Fruit fly (Drosophila melanogaster) whole organism, embryonic: Measurements from ENCODE around the gene CG34163.

Source experiments
- CG10267 ChIP-seq: fragments of 200-800 bp; sonication (Bioruptor generic); optimal IDR thresholded peaks from 2 replicates; lab custom pipeline; 2018; ENCODE audit warnings: missing biosample characterization, mild to moderate bottlenecking, missing genetic modification characterization, moderate library complexity
- CG10543 ChIP-seq: fragments of 200-800 bp; sonication (Bioruptor generic); optimal IDR thresholded peaks from 3 replicates; lab custom pipeline; 2017; ENCODE audit warnings: missing biosample characterization, mild to moderate bottlenecking, missing genetic modification characterization, moderate library complexity
- CG11398 ChIP-seq: fragments of 200-800 bp; sonication (Bioruptor generic); optimal IDR thresholded peaks from 2 replicates; lab custom pipeline; 2016; ENCODE audit warnings: missing biosample characterization, missing genetic modification characterization
- CG11456 ChIP-seq: fragments of 200-800 bp; sonication (Bioruptor generic); IDR thresholded peaks from 3 replicates; pipeline ENCODE4 v1.3.6; 2022; ENCODE audit warnings: missing biosample characterization, missing genetic modification characterization
- CG11723 ChIP-seq: fragments of 200-800 bp; sonication (Bioruptor generic); optimal IDR thresholded peaks from 2 replicates; lab custom pipeline; 2017; ENCODE audit warnings: missing biosample characterization, mild to moderate bottlenecking, missing genetic modification characterization
- CG12071 ChIP-seq: fragments of 200-800 bp; sonication (Bioruptor generic); optimal IDR thresholded peaks from 3 replicates; lab custom pipeline; 2018; ENCODE audit warnings: missing biosample characterization, mild to moderate bottlenecking, missing genetic modification characterization
- CG13296 ChIP-seq: fragments of 200-800 bp; sonication (Bioruptor generic); optimal IDR thresholded peaks from 3 replicates; lab custom pipeline; 2018; ENCODE audit warnings: missing biosample characterization, mild to moderate bottlenecking, missing genetic modification characterization
- CG15011 ChIP-seq: fragments of 200-800 bp; sonication (Bioruptor generic); optimal IDR thresholded peaks from 3 replicates; lab custom pipeline; 2018; ENCODE audit warnings: missing biosample characterization, mild to moderate bottlenecking, missing genetic modification characterization
- CG15514 ChIP-seq: fragments of 200-800 bp; sonication (Bioruptor generic); optimal IDR thresholded peaks from 3 replicates; lab custom pipeline; 2017; ENCODE audit warnings: missing biosample characterization, missing genetic modification characterization, mild to moderate bottlenecking, moderate library complexity, missing genetic modification reagents
- CG18764 ChIP-seq: fragments of 200-800 bp; sonication (Bioruptor generic); optimal IDR thresholded peaks from 3 replicates; lab custom pipeline; 2016; ENCODE audit warnings: missing biosample characterization, missing genetic modification characterization
- CG2129 ChIP-seq: fragments of 200-800 bp; sonication (Bioruptor generic); IDR thresholded peaks from 2 replicates; pipeline ENCODE4 v1.3.6; 2022; ENCODE audit warnings: missing biosample characterization, missing genetic modification characterization; ENCODE audit not compliant: partially characterized antibody
- CG3065 ChIP-seq: fragments of 200-800 bp; sonication (Bioruptor generic); optimal IDR thresholded peaks from 2 replicates; lab custom pipeline; 2016; ENCODE audit warnings: missing biosample characterization, missing genetic modification characterization
- CG31224 ChIP-seq: fragments of 200-800 bp; sonication (Bioruptor generic); IDR thresholded peaks from 2 replicates; pipeline ENCODE4 v1.3.6; 2022; ENCODE audit warnings: missing biosample characterization, missing genetic modification characterization
- CG32767 ChIP-seq: fragments of 200-800 bp; sonication (Bioruptor generic); IDR thresholded peaks from 2 replicates; pipeline ENCODE4 v1.3.6; 2022; ENCODE audit warnings: missing biosample characterization, missing genetic modification characterization
- CG3726 ChIP-seq: fragments of 200-800 bp; sonication (Bioruptor generic); IDR thresholded peaks from 3 replicates; pipeline ENCODE4, ENCODE4 v1.3.6; 2022; ENCODE audit warnings: missing biosample characterization, missing genetic modification characterization
- CG4360 ChIP-seq: fragments of 200-800 bp; sonication (Bioruptor generic); IDR thresholded peaks from 2 replicates; pipeline ENCODE4 v1.3.6; 2022; ENCODE audit warnings: missing biosample characterization, missing genetic modification characterization
- CG4707 ChIP-seq: fragments of 200-800 bp; sonication (Bioruptor generic); optimal IDR thresholded peaks from 2 replicates; lab custom pipeline; 2018; ENCODE audit warnings: missing biosample characterization, mild to moderate bottlenecking, missing genetic modification characterization, moderate library complexity
- CG5180 ChIP-seq: fragments of 200-800 bp; sonication (Bioruptor generic); optimal IDR thresholded peaks from 3 replicates; lab custom pipeline; 2017; ENCODE audit warnings: missing biosample characterization, missing genetic modification characterization, mild to moderate bottlenecking, moderate library complexity, missing genetic modification reagents
- CG8281 ChIP-seq: fragments of 200-800 bp; sonication (Bioruptor generic); optimal IDR thresholded peaks from 2 replicates; lab custom pipeline; 2018; ENCODE audit warnings: missing biosample characterization, mild to moderate bottlenecking, missing genetic modification characterization, moderate library complexity
- CG9727 ChIP-seq: fragments of 200-800 bp; sonication (Bioruptor generic); optimal IDR thresholded peaks from 3 replicates; lab custom pipeline; 2017; ENCODE audit warnings: missing biosample characterization, mild to moderate bottlenecking, missing genetic modification characterization
- Chrac-16 ChIP-seq: fragments of 200-800 bp; sonication (Bioruptor generic); optimal IDR thresholded peaks from 3 replicates; lab custom pipeline; 2016; ENCODE audit warnings: missing biosample characterization, missing genetic modification characterization
- Dad ChIP-seq: fragments of 200-800 bp; sonication (Bioruptor generic); optimal IDR thresholded peaks from 3 replicates; lab custom pipeline; 2016; ENCODE audit warnings: missing biosample characterization, missing genetic modification characterization
- Dbx ChIP-seq: fragments of 200-800 bp; sonication (Bioruptor generic); IDR thresholded peaks from 3 replicates; pipeline ENCODE4 v1.3.6; 2022; ENCODE audit warnings: missing biosample characterization, missing genetic modification characterization
- Dip2 ChIP-seq: fragments of 200-800 bp; sonication (Bioruptor generic); IDR thresholded peaks from 2 replicates; pipeline ENCODE4 v1.3.6; 2022; ENCODE audit warnings: missing biosample characterization, missing genetic modification characterization
- Doc3 ChIP-seq: fragments of 200-800 bp; sonication (Bioruptor generic); IDR thresholded peaks from 3 replicates; pipeline ENCODE4 v1.3.6; 2022; ENCODE audit warnings: missing biosample characterization, missing genetic modification characterization; ENCODE audit not compliant: partially characterized antibody
- Hand ChIP-seq: fragments of 200-800 bp; sonication (Bioruptor generic); optimal IDR thresholded peaks from 2 replicates; lab custom pipeline; 2017; ENCODE audit warnings: mild to moderate bottlenecking, missing biosample characterization, missing genetic modification reagents, missing genetic modification characterization
- Mes4 ChIP-seq: fragments of 200-800 bp; sonication (Bioruptor generic); optimal IDR thresholded peaks from 2 replicates; lab custom pipeline; 2016; ENCODE audit warnings: missing biosample characterization, missing genetic modification characterization
- Side ChIP-seq: fragments of 200-800 bp; sonication (Bioruptor generic); optimal IDR thresholded peaks from 2 replicates; lab custom pipeline; 2016; ENCODE audit warnings: missing biosample characterization, missing genetic modification characterization
- Stat92E ChIP-seq, 3 experiments: fragments of >200 bp in 2 of 3; fragments of 200-800 bp in 1 of 3; sonication (Bioruptor generic) in 1 of 3; optimal IDR thresholded peaks; 2 replicates each; lab custom pipeline; 2017 to 2019; ENCODE audit warnings: missing biosample characterization in 3 of 3, missing genetic modification characterization in 3 of 3, mild to moderate bottlenecking in 1 of 3, moderate library complexity in 1 of 3
- abd-A ChIP-seq: fragments of 200-800 bp; sonication (Bioruptor generic); optimal IDR thresholded peaks from 3 replicates; lab custom pipeline; 2019; ENCODE audit warnings: missing biosample characterization, mild to moderate bottlenecking, missing genetic modification characterization, moderate library complexity
- ara ChIP-seq: fragments of 200-800 bp; sonication (Bioruptor generic); IDR thresholded peaks from 2 replicates; pipeline ENCODE4 v1.3.6; 2022; ENCODE audit warnings: missing biosample characterization, missing genetic modification characterization
- bab2 ChIP-seq: fragments of 200-800 bp; sonication (Bioruptor generic); optimal IDR thresholded peaks from 2 replicates; lab custom pipeline; 2016; ENCODE audit warnings: missing biosample characterization, missing genetic modification characterization
- bcd ChIP-seq: fragments of 200-800 bp; sonication (Bioruptor generic); optimal IDR thresholded peaks from 2 replicates; lab custom pipeline; 2017; ENCODE audit warnings: missing biosample characterization, mild to moderate bottlenecking, missing genetic modification characterization
- chn ChIP-seq: fragments of 200-800 bp; sonication (Bioruptor generic); optimal IDR thresholded peaks from 2 replicates; lab custom pipeline; 2016; ENCODE audit warnings: missing biosample characterization, missing genetic modification characterization
- dm ChIP-seq: fragments of 200-800 bp; sonication (Bioruptor generic); optimal IDR thresholded peaks from 3 replicates; lab custom pipeline; 2016; ENCODE audit warnings: missing biosample characterization, missing genetic modification characterization
- fd102C ChIP-seq: fragments of 200-800 bp; sonication (Bioruptor generic); optimal IDR thresholded peaks from 2 replicates; lab custom pipeline; 2018; ENCODE audit warnings: missing biosample characterization, mild to moderate bottlenecking, missing genetic modification characterization, moderate library complexity
- fd3F ChIP-seq: fragments of 200-800 bp; sonication (Bioruptor generic); optimal IDR thresholded peaks from 2 replicates; lab custom pipeline; 2018; ENCODE audit warnings: missing biosample characterization, mild to moderate bottlenecking, missing genetic modification characterization, moderate library complexity
- hkb ChIP-seq, 2 experiments: fragments of 200-800 bp in 1 of 2; fragments of >200 bp in 1 of 2; sonication (Bioruptor generic) in 1 of 2; IDR thresholded peaks in 1 of 2; optimal IDR thresholded peaks in 1 of 2; 2 replicates each; pipeline versions ENCODE4 v1.3.6 to Lab custom; 2017 to 2022; ENCODE audit warnings: missing biosample characterization in 1 of 2, missing genetic modification characterization in 1 of 2
- maf-S ChIP-seq: fragments of 200-800 bp; sonication (Bioruptor generic); optimal IDR thresholded peaks from 2 replicates; lab custom pipeline; 2016; ENCODE audit warnings: missing biosample characterization, missing genetic modification characterization
- pb ChIP-seq: fragments of 200-800 bp; sonication (Bioruptor generic); optimal IDR thresholded peaks from 3 replicates; lab custom pipeline; 2016; ENCODE audit warnings: missing biosample characterization, missing genetic modification characterization
- pita ChIP-seq: fragments of 200-800 bp; sonication (Bioruptor generic); optimal IDR thresholded peaks from 2 replicates; lab custom pipeline; 2017; ENCODE audit warnings: missing biosample characterization, mild to moderate bottlenecking, missing genetic modification characterization
- pnt ChIP-seq: fragments of 200-800 bp; sonication (Bioruptor generic); optimal IDR thresholded peaks from 3 replicates; lab custom pipeline; 2016; ENCODE audit warnings: missing biosample characterization, missing genetic modification characterization
- run ChIP-seq: fragments of 200-800 bp; sonication (Bioruptor generic); optimal IDR thresholded peaks from 3 replicates; lab custom pipeline; 2018; ENCODE audit warnings: missing biosample characterization, mild to moderate bottlenecking, missing genetic modification characterization
- scrt ChIP-seq: fragments of 200-800 bp; sonication (Bioruptor generic); optimal IDR thresholded peaks from 2 replicates; lab custom pipeline; 2018; ENCODE audit warnings: missing biosample characterization, mild to moderate bottlenecking, missing genetic modification characterization, moderate library complexity
- seq ChIP-seq: fragments of 200-800 bp; sonication (Bioruptor generic); IDR thresholded peaks from 2 replicates; pipeline ENCODE4 v1.3.6; 2022; ENCODE audit warnings: missing biosample characterization, missing genetic modification characterization
- wek ChIP-seq: fragments of 200-800 bp; sonication (Bioruptor generic); optimal IDR thresholded peaks from 3 replicates; lab custom pipeline; 2018; ENCODE audit warnings: missing biosample characterization, mild to moderate bottlenecking, missing genetic modification characterization, moderate library complexity
- zfh1 ChIP-seq: fragments of 200-800 bp; sonication (Bioruptor generic); IDR thresholded peaks from 3 replicates; pipeline ENCODE4 v1.3.6; 2022; ENCODE audit warnings: missing biosample characterization, missing genetic modification characterization
- zfh2 ChIP-seq: fragments of 200-800 bp; sonication (Bioruptor generic); optimal IDR thresholded peaks from 2 replicates; lab custom pipeline; 2016; ENCODE audit warnings: missing biosample characterization, missing genetic modification characterization

CG34163 gene

DNA sequence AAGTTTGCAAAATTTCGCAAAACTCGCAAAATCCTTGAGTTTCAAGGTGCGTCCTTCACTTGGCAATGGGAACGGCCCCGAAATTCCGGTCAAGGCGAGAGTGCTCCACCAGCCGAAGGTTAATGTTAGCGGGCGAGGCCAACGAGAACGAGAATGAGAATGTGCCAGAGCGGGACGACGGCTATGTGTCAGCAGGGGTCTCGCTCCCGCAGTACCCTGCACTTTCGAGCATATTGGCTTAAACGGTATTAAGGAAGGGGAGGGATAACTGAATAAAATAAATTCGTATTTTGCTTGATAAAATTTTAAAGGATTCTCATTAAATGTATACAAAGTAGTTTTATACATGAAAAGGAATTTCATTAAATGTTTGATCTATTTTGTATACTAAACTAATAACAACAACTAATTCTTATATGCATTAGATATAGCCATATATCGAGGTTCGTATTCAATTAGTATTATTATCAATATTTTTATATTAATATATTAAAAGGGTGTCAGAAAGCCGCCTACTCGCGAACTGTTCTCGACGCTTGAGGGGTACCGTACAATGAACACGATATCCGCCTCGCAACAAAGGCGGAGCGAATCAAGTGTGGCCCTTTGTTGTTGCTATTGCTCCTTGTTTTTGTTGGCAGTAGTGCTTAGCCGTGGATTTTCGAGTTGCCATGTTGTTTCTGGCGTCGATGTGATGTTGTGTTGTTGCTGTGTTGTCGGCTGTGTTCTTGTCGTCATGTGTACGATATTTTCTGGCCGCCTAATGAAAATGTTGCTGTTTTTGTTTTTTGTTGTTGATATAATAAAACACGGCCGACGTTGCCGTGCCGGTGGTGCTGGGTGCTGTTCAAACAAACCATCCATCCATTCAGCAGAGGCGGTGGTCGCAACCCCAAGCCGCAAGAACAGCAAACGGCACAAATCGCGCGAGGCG, 18.6 kb downstream of the CG34163 start (continued):
- TF ChIP-seq CG11723 (GFP tag; lab: Kevin White, UChicago) (peak; percentile 86), scrt (no peak), Dip2 (GFP tag; lab: Robert Waterston, UW) (no peak), CG11398 (no peak), CG3726 (GFP tag; lab: Robert Waterston, UW) (no peak), Side (GFP tag; lab: Kevin White, UChicago) (peak; percentile 34), dm (GFP tag; lab: Kevin White, UChicago) (peak; percentile 45), Hand (GFP tag; lab: Kevin White, UChicago) (peak; percentile 94), fd3F (GFP tag; lab: Kevin White, UChicago) (peak; percentile 92), CG15011 (GFP tag; lab: Kevin White, UChicago) (peak; percentile 90), CG11456 (GFP tag; lab: Robert Waterston, UW) (no peak), abd-A (tag; lab: Kevin White, UChicago) (no peak), Mes4 (GFP tag; lab: Kevin White, UChicago) (peak; percentile 65), CG18764 (GFP tag; lab: Kevin White, UChicago) (peak; percentile 74), Doc3 (no peak), CG5180 (GFP tag; lab: Kevin White, UChicago) (peak; percentile 68), CG15514 (GFP tag; lab: Kevin White, UChicago) (peak; percentile 80), Dbx (no peak), CG13296 (GFP tag; lab: Kevin White, UChicago) (peak; percentile 98), CG32767 (GFP tag; lab: Robert Waterston, UW) (no peak), CG10543 (GFP tag; lab: Kevin White, UChicago) (peak; percentile 31), bcd (GFP tag; lab: Kevin White, UChicago) (peak; percentile 97), CG10267 (tag; lab: Kevin White, UChicago) (peak; percentile 95), zfh2 (peak; percentile 3), CG2129 (GFP tag; lab: Robert Waterston, UW) (no peak), CG4360 (no peak), pnt (peak; percentile 58), seq (GFP tag; lab: Robert Waterston, UW) (no peak), CG9727 (GFP tag; lab: Kevin White, UChicago) (peak; percentile 100), maf-S (peak; percentile 47), bab2 (GFP tag; lab: Kevin White, UChicago) (peak; percentile 53), chn (GFP tag; lab: Kevin White, UChicago) (peak; percentile 72), wek (no peak), CG4707 (GFP tag; lab: Kevin White, UChicago) (peak; percentile 22), Dad (peak; percentile 24), hkb (optimal IDR thresholded peaks at IDR 0.05; lab: Kevin White, UChicago) (no peak), hkb (GFP tag; IDR thresholded peaks at IDR 0.05; lab: Robert Waterston, UW) (no peak), run (tag; lab: Kevin White, UChicago) (peak; percentile 88), zfh1 (GFP tag; lab: Robert Waterston, UW) (no peak), ara (no peak), CG12071 (GFP tag; lab: Kevin White, UChicago) (no peak), pb (GFP tag; lab: Kevin White, UChicago) (peak; percentile 26), CG3065 (peak; percentile 77), CG8281 (peak; percentile 82), CG31224 (GFP tag; lab: Robert Waterston, UW) (no peak), Stat92E (GFP tag; optimal IDR thresholded peaks at IDR 0.05; lab: Kevin White, UChicago) (peak in 1 of 3 experiments; percentile 73), pita (GFP tag; lab: Kevin White, UChicago) (no peak), Chrac-16 (GFP tag; lab: Kevin White, UChicago) (peak; percentile 90), fd102C (GFP tag; lab: Kevin White, UChicago) (peak; percentile 52)
